Fruit fly (Drosophila melanogaster): ENCODE results near the gene CG33229.

Gene CG33229

DNA sequence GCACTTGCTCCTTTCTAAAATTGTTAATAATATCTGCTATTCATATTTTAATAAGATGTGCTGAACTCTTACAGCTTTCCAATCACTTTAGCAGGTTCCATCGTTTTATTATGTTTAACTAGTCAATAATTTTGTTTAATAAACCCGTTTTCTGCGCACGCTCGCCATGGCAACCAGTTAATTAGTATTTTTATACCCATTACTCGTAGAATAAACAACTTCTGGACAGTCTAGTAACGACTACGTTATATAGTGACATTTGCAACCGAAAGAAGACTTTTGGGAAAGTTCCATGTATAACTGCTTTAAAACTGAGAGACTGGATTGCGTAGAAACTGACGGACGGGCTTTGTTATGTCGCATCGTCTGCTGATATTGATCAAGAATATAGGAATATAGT is 9.6 kb downstream of the CG33229 start, which contains the start of gene CG34453:
Gene CG34453, minus strand, starts transcription at position 101 of the 400 bp plus-strand sequence.
- TF ChIP-seq sqz (GFP tag; optimal IDR thresholded peaks at IDR 0.05) (no peak), eve (GFP tag; optimal IDR thresholded peaks at IDR 0.05) (peak in 1 of 2 experiments; percentile 33), CG11085 (GFP tag; IDR thresholded peaks at IDR 0.05) (no peak), Fer2 (tag; optimal IDR thresholded peaks at IDR 0.05) (no peak)

DNA sequence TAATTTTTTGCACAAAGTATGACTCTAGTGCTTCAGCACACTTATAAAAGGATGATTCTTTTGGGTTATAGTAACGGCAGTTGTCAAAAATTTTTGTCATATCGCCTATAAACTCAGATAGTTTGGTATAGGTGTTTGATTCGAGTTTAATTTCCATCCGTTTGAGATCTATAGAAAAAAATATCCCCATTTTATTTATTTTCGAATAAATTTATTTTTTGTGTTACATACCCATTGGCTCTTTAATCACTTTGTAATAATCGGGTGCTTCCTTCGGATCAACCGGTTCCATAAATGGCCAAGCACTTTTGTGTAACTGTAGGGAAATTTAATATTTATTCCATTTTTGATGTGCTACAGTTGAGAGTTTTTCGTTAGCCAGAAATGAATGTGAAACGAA is 10.7 kb downstream of the CG33229 start:
- TF ChIP-seq az2 (GFP tag; optimal IDR thresholded peaks at IDR 0.05): no peak
- no peak for TF ChIP-seq cato (GFP tag; optimal IDR thresholded peaks at IDR 0.05; ENCODE audit: borderline replicate concordance)
- TF ChIP-seq Stat92E (GFP tag; optimal IDR thresholded peaks at IDR 0.05): no peak
- TF ChIP-seq CG34422 (GFP tag; IDR thresholded peaks at IDR 0.05): no peak
- no peak for TF ChIP-seq zfh2 (GFP tag; optimal IDR thresholded peaks at IDR 0.05)
- TF ChIP-seq CG17186 (GFP tag; optimal IDR thresholded peaks at IDR 0.05): no peak
- no peak for TF ChIP-seq exex (tag; optimal IDR thresholded peaks at IDR 0.05)

DNA sequence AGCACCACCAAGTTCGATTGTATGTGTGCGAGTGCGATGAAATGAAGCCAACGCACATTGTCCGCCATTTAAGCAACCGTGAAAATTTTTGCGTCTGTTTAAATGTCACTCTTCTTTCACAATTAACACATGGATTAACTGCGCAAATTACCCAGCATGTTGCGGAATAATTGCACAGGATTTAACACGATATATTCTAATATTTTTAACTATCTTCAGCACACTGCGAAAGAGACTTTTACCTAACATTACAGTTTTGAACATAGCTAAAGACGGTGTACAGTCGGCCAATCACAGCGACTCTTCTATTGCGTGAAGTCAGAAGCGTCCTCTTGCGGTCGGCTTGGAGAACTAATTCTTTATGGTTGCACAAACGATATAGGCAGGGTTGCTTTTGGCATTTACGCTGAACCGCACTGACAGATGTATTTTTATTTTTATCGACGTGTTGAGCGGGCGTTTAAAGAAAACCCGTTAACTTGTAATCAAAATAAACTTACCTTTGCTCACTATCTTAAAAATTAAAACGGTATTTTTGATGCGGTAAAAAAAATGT is 23.1 kb downstream of the CG33229 start:
- TF ChIP-seq CG6272 (GFP tag; IDR thresholded peaks at IDR 0.05) (no peak), CG34422 (GFP tag; IDR thresholded peaks at IDR 0.05) (0 out of 3 replicates have a peak, but pooled peaks have one; percentile 21), dmrt99B (tag; optimal IDR thresholded peaks at IDR 0.05) (no peak), rib (GFP tag; IDR thresholded peaks at IDR 0.05) (peak; percentile 52; the same call in 1 of the 2 replicates), Atf-2 (GFP tag; optimal IDR thresholded peaks at IDR 0.05) (peak; percentile 50), Dref (GFP tag; IDR thresholded peaks at IDR 0.05) (peak; percentile 97), pb (GFP tag; optimal IDR thresholded peaks at IDR 0.05) (peak; percentile 36), CG4424 (GFP tag; optimal IDR thresholded peaks at IDR 0.05) (no peak), Max (GFP tag; optimal IDR thresholded peaks at IDR 0.05) (no peak), CG18764 (GFP tag; optimal IDR thresholded peaks at IDR 0.05) (peak; percentile 47), crp (GFP tag; optimal IDR thresholded peaks at IDR 0.05) (peak in 1 of 2 experiments; percentile 42), Taf1 (GFP tag; IDR thresholded peaks at IDR 0.05) (no peak), CG17328 (GFP tag; IDR thresholded peaks at IDR 0.05) (no peak), CG18011 (GFP tag; optimal IDR thresholded peaks at IDR 0.05) (no peak), HLHmδ (GFP tag; optimal IDR thresholded peaks at IDR 0.05) (no peak), lmd (GFP tag; IDR thresholded peaks at IDR 0.05) (peak; percentile 40; the same call in 1 of the 2 replicates), CG30403 (GFP tag; optimal IDR thresholded peaks at IDR 0.05) (peak; percentile 46), Rfx (GFP tag; IDR thresholded peaks at IDR 0.05) (peak; percentile 78; the same call in 1 of the 2 replicates), hth (optimal IDR thresholded peaks at IDR 0.05) (no peak), grn (GFP tag; optimal IDR thresholded peaks at IDR 0.05) (no peak), tin (GFP tag; optimal IDR thresholded peaks at IDR 0.05) (peak; percentile 50), Ada2b (GFP tag; IDR thresholded peaks at IDR 0.05) (peak; percentile 22; the same call in 1 of the 2 replicates), ab (GFP tag; optimal IDR thresholded peaks at IDR 0.05) (peak; percentile 48), CG1233 (GFP tag; optimal IDR thresholded peaks at IDR 0.05) (no peak), CG10979 (tag; optimal IDR thresholded peaks at IDR 0.05) (peak; percentile 19), CG9797 (GFP tag; optimal IDR thresholded peaks at IDR 0.05) (peak; percentile 49), vfl (GFP tag; optimal IDR thresholded peaks at IDR 0.05) (peak; percentile 22), shn (GFP tag; optimal IDR thresholded peaks at IDR 0.05) (peak; percentile 11), phol (tag; optimal IDR thresholded peaks at IDR 0.05) (peak; percentile 86), CG15696 (tag; optimal IDR thresholded peaks at IDR 0.05) (no peak), CG32772 (GFP tag; IDR thresholded peaks at IDR 0.05) (no peak), sqz (GFP tag; optimal IDR thresholded peaks at IDR 0.05) (no peak), danr (GFP tag; IDR thresholded peaks at IDR 0.05) (no peak), Mes4 (GFP tag; optimal IDR thresholded peaks at IDR 0.05) (peak; percentile 49), chm (GFP tag; IDR thresholded peaks at IDR 0.05) (peak; percentile 42; the same call in 1 of the 2 replicates), dysf (GFP tag; IDR thresholded peaks at IDR 0.05) (peak; percentile 53; the same call in 2 of the 3 replicates), CG2199 (GFP tag; IDR thresholded peaks at IDR 0.05) (0 out of 3 replicates have a peak, but pooled peaks have one; percentile 50), kni (GFP tag; optimal IDR thresholded peaks at IDR 0.05) (no peak)

Data from whole organism, embryonic.